Worm (Caenorhabditis elegans) whole organism, L4 larva: ENCODE results near the gene smg-8.
A peak's percentile ranks its signal among the peaks of the same experiment; 100 is the strongest.

Experiments used
- F44E2.7 ChIP-seq: fragments of 200-800 bp; sonication (Bioruptor generic); IDR thresholded peaks from 2 replicates; pipeline ENCODE4 v2.1.2; 2022; ENCODE audit warnings: missing genetic modification characterization, missing compliant biosample characterization
- F49E8.2 ChIP-seq: sonication (generic microtip); optimal IDR thresholded peaks from 2 replicates; lab custom pipeline; 2016; ENCODE audit warnings: missing compliant biosample characterization, mild to moderate bottlenecking, missing genetic modification characterization, borderline replicate concordance
- aha-1 ChIP-seq: fragments of 150-350 bp; peaks from one replicate; lab custom pipeline; 2014; ENCODE audit warnings: missing biosample characterization, missing genetic modification characterization
- ces-1 ChIP-seq: fragments of 150-350 bp; sonication (generic microtip); optimal IDR thresholded peaks from 4 replicates; lab custom pipeline; 2014; ENCODE audit warnings: missing biosample characterization, missing genetic modification reagents, missing genetic modification characterization
- fos-1 ChIP-seq: fragments of 150-350 bp; optimal IDR thresholded peaks from 2 replicates; lab custom pipeline; 2014; ENCODE audit warnings: missing biosample characterization, missing genetic modification characterization
- hmg-1.1 ChIP-seq: fragments of 200-800 bp; sonication (Bioruptor generic); IDR thresholded peaks from 2 replicates; pipeline ENCODE4 v1.3.6; 2022; ENCODE audit warnings: missing genetic modification reagents, missing genetic modification characterization, missing compliant biosample characterization
- jun-1 ChIP-seq: fragments of 150-350 bp; optimal IDR thresholded peaks from 2 replicates; lab custom pipeline; 2014; ENCODE audit warnings: missing biosample characterization, missing genetic modification reagents, missing genetic modification characterization
- mes-2 ChIP-seq: sonication (generic microtip); optimal IDR thresholded peaks from 2 replicates; lab custom pipeline; 2016; ENCODE audit warnings: missing genotype, mild to moderate bottlenecking, missing genetic modification characterization, missing compliant biosample characterization; ENCODE audit not compliant: poor library complexity, severe bottlenecking
- nhr-25 ChIP-seq: sonication (generic microtip); optimal IDR thresholded peaks from 2 replicates; lab custom pipeline; 2017; ENCODE audit warnings: missing genetic modification characterization, mild to moderate bottlenecking, missing compliant biosample characterization, antibody characterized with exemption, moderate library complexity, borderline replicate concordance; ENCODE audit not compliant: insufficient read depth
- nhr-28 ChIP-seq: fragments of 150-350 bp; optimal IDR thresholded peaks from 2 replicates; lab custom pipeline; 2014; ENCODE audit warnings: missing biosample characterization, missing genetic modification characterization
- pha-4 ChIP-seq, 2 experiments: fragments of 150-350 bp in 1 of 2; fragments of 200-800 bp in 1 of 2; sonication (Bioruptor generic) in 1 of 2; IDR thresholded peaks in 1 of 2; optimal IDR thresholded peaks in 1 of 2; 2 replicates each; pipeline versions ENCODE4 v1.3.6 to Lab custom; 2014 to 2022; ENCODE audit warnings: missing genetic modification characterization in 2 of 2, missing genetic modification reagents in 2 of 2, missing biosample characterization in 1 of 2, missing compliant biosample characterization in 1 of 2
- tag-97 ChIP-seq: fragments of 200-800 bp; sonication (Bioruptor generic); IDR thresholded peaks from 2 replicates; pipeline ENCODE4 v1.3.6; 2022; ENCODE audit warnings: missing genetic modification characterization, missing compliant biosample characterization
- vab-7 ChIP-seq: fragments of 200-800 bp; sonication (Bioruptor generic); IDR thresholded peaks from 2 replicates; pipeline ENCODE4 v1.3.6; 2022; ENCODE audit warnings: missing genetic modification reagents, missing genetic modification characterization, missing compliant biosample characterization
- zag-1 ChIP-seq: fragments of 150-350 bp; optimal IDR thresholded peaks from 2 replicates; lab custom pipeline; 2014; ENCODE audit warnings: missing biosample characterization, missing genetic modification characterization

DNA sequence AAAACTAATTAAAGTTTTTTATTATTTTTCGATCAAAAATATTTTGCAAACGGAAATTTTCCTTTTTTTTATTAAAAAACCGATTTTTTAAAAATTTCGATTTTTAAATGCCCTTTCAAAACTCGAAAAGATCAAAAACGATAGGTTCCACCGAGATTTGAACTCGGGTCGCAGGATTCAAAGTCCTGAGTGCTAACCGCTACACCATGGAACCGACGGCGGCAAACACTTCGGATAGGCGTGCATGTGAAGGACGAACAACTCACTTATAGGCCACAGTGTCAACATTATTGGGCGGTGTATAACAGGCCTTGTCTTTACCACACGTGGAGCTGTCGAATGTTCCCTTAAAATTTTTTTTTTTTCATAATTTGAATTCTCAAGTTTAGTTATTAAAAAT, 33.5 kb downstream of the smg-8 start:
- TF ChIP-seq F44E2.7 (GFP tag; lab: Robert Waterston, UW): no peak
- TF ChIP-seq nhr-28: no peak
- TF ChIP-seq ces-1 (GFP tag; lab: Kevin White, UChicago): no peak
- TF ChIP-seq mes-2 (tag; lab: Kevin White, UChicago): peak; percentile 71
- no peak for TF ChIP-seq zag-1
- no peak for TF ChIP-seq tag-97
- TF ChIP-seq fos-1 (tag; lab: Kevin White, UChicago): no peak
- TF ChIP-seq nhr-25 (tag; lab: Kevin White, UChicago): no peak
- TF ChIP-seq vab-7 (GFP tag; lab: Robert Waterston, UW): 0 out of 2 replicates have a peak, but pooled peaks have one; percentile 47
- peak; percentile 54 for TF ChIP-seq aha-1 (tag; lab: Kevin White, UChicago)
- TF ChIP-seq hmg-1.1 (GFP tag; lab: Robert Waterston, UW): peak; percentile 51; the same call in 1 of the 2 replicates
- TF ChIP-seq pha-4 (GFP tag; IDR thresholded peaks at IDR 0.05; lab: Robert Waterston, UW): peak; percentile 46; the same call in 1 of the 2 replicates
- no peak for TF ChIP-seq pha-4 (tag; optimal IDR thresholded peaks at IDR 0.05; lab: Kevin White, UChicago)
- TF ChIP-seq jun-1: no peak
- no peak for TF ChIP-seq F49E8.2
